Worm (Caenorhabditis elegans): Measurements from ENCODE around the gene C06H5.14.

ce11 chrV:17888939-17889338 is 15.0 kb upstream of the C06H5.14 start, which contains the start of gene C06H5.6:
- TF ChIP-seq klf-2 (GFP tag; conservative IDR thresholded peaks at IDR 0.05) (no peak), med-1 (GFP tag; optimal IDR thresholded peaks at IDR 0.05; ENCODE audit: insufficient read depth) (no peak), T22C8.4 (GFP tag; IDR thresholded peaks at IDR 0.05) (no peak), tab-1 (GFP tag; IDR thresholded peaks at IDR 0.05) (no peak), ref-1 (GFP tag; conservative IDR thresholded peaks at IDR 0.05) (no peak), flt-1 (GFP tag; IDR thresholded peaks at IDR 0.05) (no peak), cog-1 (tag; optimal IDR thresholded peaks at IDR 0.05) (no peak), ztf-23 (GFP tag; IDR thresholded peaks at IDR 0.05) (no peak)

Measured in whole organism, midembryonic.